Fruit fly (Drosophila melanogaster) whole organism, embryonic: ENCODE results near the gene Dora.

Source experiments
- Adf1 ChIP-seq: fragments of 200-800 bp; sonication (Bioruptor generic); IDR thresholded peaks from 2 replicates; pipeline ENCODE4 v1.3.6; 2022; ENCODE audit warnings: missing biosample characterization, missing genetic modification characterization
- CG1024 ChIP-seq: fragments of 200-800 bp; sonication (Bioruptor generic); IDR thresholded peaks from 2 replicates; pipeline ENCODE4 v1.3.6; 2022; ENCODE audit warnings: missing biosample characterization, missing genetic modification characterization
- CG10431 ChIP-seq: fragments of 200-800 bp; sonication (Bioruptor generic); optimal IDR thresholded peaks from 3 replicates; lab custom pipeline; 2018; ENCODE audit warnings: missing biosample characterization, mild to moderate bottlenecking, missing genetic modification characterization
- CG10979 ChIP-seq: fragments of 200-800 bp; sonication (Bioruptor generic); optimal IDR thresholded peaks from 2 replicates; lab custom pipeline; 2018; ENCODE audit warnings: missing biosample characterization, mild to moderate bottlenecking, missing genetic modification characterization, moderate library complexity
- CG13424 ChIP-seq: fragments of 200-800 bp; sonication (Bioruptor generic); optimal IDR thresholded peaks from 2 replicates; lab custom pipeline; 2019; ENCODE audit warnings: missing biosample characterization, mild to moderate bottlenecking, missing genetic modification characterization, moderate library complexity
- CG1603 ChIP-seq: fragments of 200-800 bp; sonication (Bioruptor generic); optimal IDR thresholded peaks from 2 replicates; lab custom pipeline; 2019; ENCODE audit warnings: missing biosample characterization, mild to moderate bottlenecking, missing genetic modification characterization, moderate library complexity
- CG18476 ChIP-seq: fragments of 200-800 bp; sonication (Bioruptor generic); optimal IDR thresholded peaks from 2 replicates; lab custom pipeline; 2016; ENCODE audit warnings: missing biosample characterization, mild to moderate bottlenecking, missing genetic modification characterization
- CG2120 ChIP-seq: fragments of 200-800 bp; sonication (Bioruptor generic); optimal IDR thresholded peaks from 3 replicates; lab custom pipeline; 2016; ENCODE audit warnings: missing biosample characterization, missing genetic modification characterization
- CG2199 ChIP-seq: fragments of 200-800 bp; sonication (Bioruptor generic); IDR thresholded peaks from 3 replicates; pipeline ENCODE4 v1.3.6; 2022; ENCODE audit warnings: missing biosample characterization, missing genetic modification characterization
- CG42726 ChIP-seq: fragments of 200-800 bp; sonication (Bioruptor generic); IDR thresholded peaks from 2 replicates; pipeline ENCODE4 v1.3.6; 2022; ENCODE audit warnings: missing biosample characterization, missing genetic modification characterization; ENCODE audit not compliant: partially characterized antibody
- CG4282 ChIP-seq: fragments of 200-800 bp; sonication (Bioruptor generic); optimal IDR thresholded peaks from 2 replicates; lab custom pipeline; 2016; ENCODE audit warnings: missing biosample characterization, missing genetic modification characterization
- CG6254 ChIP-seq: fragments of 200-800 bp; sonication (Bioruptor generic); optimal IDR thresholded peaks from 3 replicates; lab custom pipeline; 2017; ENCODE audit warnings: mild to moderate bottlenecking, missing biosample characterization, missing genetic modification reagents, missing genetic modification characterization
- CG6791 ChIP-seq: fragments of 200-800 bp; sonication (Bioruptor generic); IDR thresholded peaks from 3 replicates; pipeline ENCODE4 v1.3.6; 2022; ENCODE audit warnings: missing biosample characterization, missing genetic modification characterization; ENCODE audit not compliant: partially characterized antibody
- CG6854 ChIP-seq: fragments of 200-800 bp; sonication (Bioruptor generic); optimal IDR thresholded peaks from 3 replicates; lab custom pipeline; 2017; ENCODE audit warnings: missing biosample characterization, mild to moderate bottlenecking, missing genetic modification characterization
- CG8359 ChIP-seq: fragments of 200-800 bp; sonication (Bioruptor generic); optimal IDR thresholded peaks from 2 replicates; lab custom pipeline; 2017; ENCODE audit warnings: missing biosample characterization, mild to moderate bottlenecking, missing genetic modification characterization, borderline replicate concordance
- CG8944 ChIP-seq: fragments of 200-800 bp; sonication (Bioruptor generic); optimal IDR thresholded peaks from 3 replicates; lab custom pipeline; 2016; ENCODE audit warnings: missing biosample characterization, missing genetic modification characterization
- CG9437 ChIP-seq: fragments of 200-800 bp; sonication (Bioruptor generic); optimal IDR thresholded peaks from 2 replicates; lab custom pipeline; 2018; ENCODE audit warnings: missing biosample characterization, mild to moderate bottlenecking, missing genetic modification characterization
- CG9932 ChIP-seq: fragments of 200-800 bp; sonication (Bioruptor generic); IDR thresholded peaks from 2 replicates; pipeline ENCODE4 v1.3.6; 2022; ENCODE audit warnings: missing biosample characterization, missing genetic modification characterization
- D ChIP-seq, 2 experiments: fragments of 200-800 bp in 1 of 2; fragments of >200 bp in 1 of 2; sonication (Bioruptor generic) in 1 of 2; optimal IDR thresholded peaks; 2 replicates in 1 of 2; 3 replicates in 1 of 2; lab custom pipeline; 2017; ENCODE audit warnings: mild to moderate bottlenecking in 1 of 2, missing biosample characterization in 1 of 2, missing genetic modification characterization in 1 of 2, missing genetic modification reagents in 1 of 2
- Dip2 ChIP-seq: fragments of 200-800 bp; sonication (Bioruptor generic); IDR thresholded peaks from 2 replicates; pipeline ENCODE4 v1.3.6; 2022; ENCODE audit warnings: missing biosample characterization, missing genetic modification characterization
- Fer1 ChIP-seq: fragments of 200-800 bp; sonication (Bioruptor generic); optimal IDR thresholded peaks from 2 replicates; lab custom pipeline; 2017; ENCODE audit warnings: missing biosample characterization, mild to moderate bottlenecking, missing genetic modification characterization
- GATAe ChIP-seq: fragments of 200-800 bp; sonication (Bioruptor generic); conservative IDR thresholded peaks from 2 replicates; pipeline ENCODE4 v1.3.6; 2022; ENCODE audit warnings: missing biosample characterization, missing genetic modification characterization
- H2.0 ChIP-seq: fragments of 200-800 bp; sonication (Bioruptor generic); IDR thresholded peaks from 2 replicates; pipeline ENCODE4 v1.3.6; 2022; ENCODE audit warnings: missing biosample characterization, missing genetic modification characterization
- HLH4C ChIP-seq: fragments of 200-800 bp; sonication (Bioruptor generic); IDR thresholded peaks from 3 replicates; pipeline ENCODE4 v1.3.6; 2022; ENCODE audit warnings: missing biosample characterization, missing genetic modification characterization; ENCODE audit not compliant: partially characterized antibody
- Mad ChIP-seq: fragments of 200-800 bp; sonication (Bioruptor generic); optimal IDR thresholded peaks from 2 replicates; lab custom pipeline; 2016; ENCODE audit warnings: missing biosample characterization, missing genetic modification characterization
- Max ChIP-seq: fragments of 200-800 bp; sonication (Bioruptor generic); optimal IDR thresholded peaks from 2 replicates; lab custom pipeline; 2016; ENCODE audit warnings: missing biosample characterization, mild to moderate bottlenecking, missing genetic modification characterization
- Nf-YB ChIP-seq: fragments of 200-800 bp; sonication (Bioruptor generic); optimal IDR thresholded peaks from 3 replicates; lab custom pipeline; 2019; ENCODE audit warnings: missing biosample characterization, mild to moderate bottlenecking, missing genetic modification characterization, moderate library complexity
- Oli ChIP-seq: fragments of 200-800 bp; sonication (Bioruptor generic); optimal IDR thresholded peaks from 2 replicates; lab custom pipeline; 2018; ENCODE audit warnings: missing biosample characterization, mild to moderate bottlenecking, missing genetic modification characterization, moderate library complexity
- Side ChIP-seq: fragments of 200-800 bp; sonication (Bioruptor generic); optimal IDR thresholded peaks from 2 replicates; lab custom pipeline; 2016; ENCODE audit warnings: missing biosample characterization, missing genetic modification characterization
- ab ChIP-seq: fragments of 200-800 bp; sonication (Bioruptor generic); optimal IDR thresholded peaks from 2 replicates; lab custom pipeline; 2016; ENCODE audit warnings: missing biosample characterization, missing genetic modification characterization
- ase ChIP-seq: fragments of 200-800 bp; sonication (Bioruptor generic); IDR thresholded peaks from 3 replicates; pipeline ENCODE4 v1.3.6; 2022; ENCODE audit warnings: missing biosample characterization, missing genetic modification characterization
- bbx ChIP-seq: fragments of 200-800 bp; sonication (Bioruptor generic); IDR thresholded peaks from 2 replicates; pipeline ENCODE4 v1.3.6; 2022; ENCODE audit warnings: missing biosample characterization, missing genetic modification characterization; ENCODE audit not compliant: partially characterized antibody
- chinmo ChIP-seq: fragments of 200-800 bp; sonication (Bioruptor generic); IDR thresholded peaks from 4 replicates; pipeline ENCODE4 v1.3.6; 2022; ENCODE audit warnings: missing biosample characterization, missing genetic modification characterization; ENCODE audit not compliant: partially characterized antibody
- croc ChIP-seq: fragments of 200-800 bp; sonication (Bioruptor generic); conservative IDR thresholded peaks from 3 replicates; pipeline ENCODE4 v1.3.6; 2022; ENCODE audit warnings: missing biosample characterization, missing genetic modification characterization
- danr ChIP-seq: fragments of 200-800 bp; sonication (Bioruptor generic); IDR thresholded peaks from 2 replicates; pipeline ENCODE4 v1.3.6; 2022; ENCODE audit warnings: missing biosample characterization, missing genetic modification characterization
- dmrt99B ChIP-seq: fragments of 200-800 bp; sonication (Bioruptor generic); optimal IDR thresholded peaks from 2 replicates; lab custom pipeline; 2018; ENCODE audit warnings: missing biosample characterization, mild to moderate bottlenecking, missing genetic modification characterization, moderate library complexity
- ems ChIP-seq: fragments of 200-800 bp; sonication (Bioruptor generic); optimal IDR thresholded peaks from 3 replicates; lab custom pipeline; 2016; ENCODE audit warnings: missing biosample characterization, missing genetic modification characterization
- fd3F ChIP-seq: fragments of 200-800 bp; sonication (Bioruptor generic); optimal IDR thresholded peaks from 2 replicates; lab custom pipeline; 2018; ENCODE audit warnings: missing biosample characterization, mild to moderate bottlenecking, missing genetic modification characterization, moderate library complexity
- gsb ChIP-seq: fragments of 200-800 bp; sonication (Bioruptor generic); IDR thresholded peaks from 2 replicates; pipeline ENCODE4 v1.3.6; 2022; ENCODE audit warnings: missing biosample characterization, missing genetic modification characterization
- ham ChIP-seq: fragments of 200-800 bp; sonication (Bioruptor generic); IDR thresholded peaks from 2 replicates; pipeline ENCODE4 v1.3.6; 2022; ENCODE audit warnings: missing biosample characterization, missing genetic modification characterization
- hth ChIP-seq: fragments of >200 bp; optimal IDR thresholded peaks from 2 replicates; lab custom pipeline; 2017; ENCODE audit warnings: inconsistent platforms
- ind ChIP-seq: fragments of 200-800 bp; sonication (Bioruptor generic); optimal IDR thresholded peaks from 3 replicates; lab custom pipeline; 2016; ENCODE audit warnings: missing biosample characterization, missing genetic modification characterization
- lilli ChIP-seq: fragments of 200-800 bp; sonication (Bioruptor generic); optimal IDR thresholded peaks from 3 replicates; lab custom pipeline; 2016; ENCODE audit warnings: missing biosample characterization, missing genetic modification characterization
- mam ChIP-seq: fragments of 200-800 bp; sonication (Bioruptor generic); optimal IDR thresholded peaks from 3 replicates; lab custom pipeline; 2016; ENCODE audit warnings: missing biosample characterization, missing genetic modification characterization
- odd ChIP-seq: fragments of 200-800 bp; sonication (Bioruptor generic); optimal IDR thresholded peaks from 2 replicates; lab custom pipeline; 2017; ENCODE audit warnings: missing biosample characterization, mild to moderate bottlenecking, missing genetic modification characterization
- row ChIP-seq: fragments of 200-800 bp; sonication (Bioruptor generic); IDR thresholded peaks from 3 replicates; pipeline ENCODE4 v1.3.6; 2022; ENCODE audit warnings: missing biosample characterization, missing genetic modification characterization
- slou ChIP-seq: fragments of 200-800 bp; sonication (Bioruptor generic); optimal IDR thresholded peaks from 3 replicates; lab custom pipeline; 2016; ENCODE audit warnings: missing biosample characterization, missing genetic modification characterization
- toy ChIP-seq: fragments of 200-800 bp; sonication (Bioruptor generic); IDR thresholded peaks from 2 replicates; pipeline ENCODE4 v1.3.6; 2022; ENCODE audit warnings: missing biosample characterization, missing genetic modification characterization

The Dora gene

dm6 chrX:18848338-18849021 lies 15.3 kb upstream of the Dora start, which contains the start of gene shop (continued):
- TF ChIP-seq dmrt99B (tag; lab: Kevin White, UChicago) = peak; percentile 89
- peak; percentile 72 for TF ChIP-seq Nf-YB (GFP tag; lab: Kevin White, UChicago)
- peak; percentile 58 for TF ChIP-seq CG6854 (GFP tag; lab: Kevin White, UChicago)
- peak; percentile 91 for TF ChIP-seq CG2120
- peak; percentile 36; the same call in 1 of the 2 replicates for TF ChIP-seq bbx (GFP tag; lab: Robert Waterston, UW)
- peak; percentile 73 for TF ChIP-seq CG1603 (tag; lab: Kevin White, UChicago)
- TF ChIP-seq CG13424 (tag; lab: Kevin White, UChicago) = peak; percentile 91
- 0 out of 3 replicates have a peak, but pooled peaks have one; percentile 26 for TF ChIP-seq HLH4C (GFP tag; lab: Robert Waterston, UW)
- TF ChIP-seq Oli (tag; lab: Kevin White, UChicago) = peak; percentile 91
- peak; percentile 53; the same call in 1 of the 2 replicates for TF ChIP-seq danr (GFP tag; lab: Robert Waterston, UW)
- TF ChIP-seq Side (GFP tag; lab: Kevin White, UChicago) = peak; percentile 45
- TF ChIP-seq ems (GFP tag; lab: Kevin White, UChicago) = peak; percentile 68
- peak; percentile 93 for TF ChIP-seq row (GFP tag; lab: Robert Waterston, UW)
- peak; percentile 54 for TF ChIP-seq CG6254 (GFP tag; lab: Kevin White, UChicago)
- TF ChIP-seq lilli = peak; percentile 84
- peak; percentile 71; the same call in 1 of the 3 replicates for TF ChIP-seq ase (GFP tag; lab: Robert Waterston, UW)
- peak; percentile 63 for TF ChIP-seq H2.0 (GFP tag; lab: Robert Waterston, UW)
- peak; percentile 84 for TF ChIP-seq Fer1 (GFP tag; lab: Kevin White, UChicago)
- TF ChIP-seq CG6791 (GFP tag; lab: Robert Waterston, UW) = 0 out of 3 replicates have a peak, but pooled peaks have one; percentile 55
- no peak for TF ChIP-seq chinmo (GFP tag; lab: Robert Waterston, UW)
- TF ChIP-seq CG10431 (GFP tag; lab: Kevin White, UChicago) = peak; percentile 36
- no peak for TF ChIP-seq Adf1 (GFP tag; lab: Robert Waterston, UW)
- peak; percentile 47 for TF ChIP-seq CG8359 (GFP tag; lab: Kevin White, UChicago)
- TF ChIP-seq CG10979 (tag; lab: Kevin White, UChicago) = peak; percentile 87
- peak; percentile 83 for TF ChIP-seq CG18476 (GFP tag; lab: Kevin White, UChicago)
- TF ChIP-seq Mad (GFP tag; lab: Kevin White, UChicago) = peak; percentile 67
- peak; percentile 50; the same call in 2 of the 3 replicates for TF ChIP-seq croc (GFP tag; lab: Robert Waterston, UW)
- peak; percentile 37; the same call in 1 of the 2 replicates for TF ChIP-seq CG1024 (GFP tag; lab: Robert Waterston, UW)
- peak; percentile 59; the same call in 1 of the 2 replicates for TF ChIP-seq gsb (GFP tag; lab: Robert Waterston, UW)
- TF ChIP-seq CG4282 (GFP tag; lab: Kevin White, UChicago) = no peak
- TF ChIP-seq Dip2 (GFP tag; lab: Robert Waterston, UW) = no peak
- peak; percentile 73 for TF ChIP-seq CG9932
- 0 out of 2 replicates have a peak, but pooled peaks have one; percentile 46 for TF ChIP-seq CG42726 (GFP tag; lab: Robert Waterston, UW)
- TF ChIP-seq ham (GFP tag; lab: Robert Waterston, UW) = no peak
- TF ChIP-seq GATAe = no peak
- TF ChIP-seq toy (GFP tag; lab: Robert Waterston, UW) = peak; percentile 22; the same call in 1 of the 2 replicates
- peak; percentile 90 for TF ChIP-seq CG9437
- no peak for TF ChIP-seq CG2199 (GFP tag; lab: Robert Waterston, UW)
- TF ChIP-seq slou = peak; percentile 51
- peak; percentile 31 for TF ChIP-seq ab (GFP tag; lab: Kevin White, UChicago)
- TF ChIP-seq odd = peak; percentile 71
- TF ChIP-seq ind = peak; percentile 88
- TF ChIP-seq mam (GFP tag; lab: Kevin White, UChicago) = peak; percentile 82
- peak; percentile 72 for TF ChIP-seq Max (GFP tag; lab: Kevin White, UChicago)
- TF ChIP-seq CG8944 (GFP tag; lab: Kevin White, UChicago) = peak; percentile 76
- no peak for TF ChIP-seq D (optimal IDR thresholded peaks at IDR 0.05; lab: Kevin White, UChicago)
- TF ChIP-seq D (GFP tag; optimal IDR thresholded peaks at IDR 0.05; lab: Kevin White, UChicago) = peak; percentile 83
- TF ChIP-seq hth (lab: Kevin White, UChicago) = no peak
- peak; percentile 79 for TF ChIP-seq fd3F (GFP tag; lab: Kevin White, UChicago)
